Fruit fly (Drosophila melanogaster) whole organism, embryonic: ENCODE results near the gene mRpL30.
A peak's percentile ranks its signal among the peaks of the same experiment; 100 is the strongest.

ENCODE experiments used
- Atf6 ChIP-seq: fragments of 200-800 bp; sonication (Bioruptor generic); IDR thresholded peaks from 2 replicates; pipeline ENCODE4 v1.3.6; 2022; ENCODE audit warnings: missing biosample characterization, missing genetic modification characterization
- Awh ChIP-seq: fragments of 200-800 bp; sonication (Bioruptor generic); IDR thresholded peaks from 2 replicates; pipeline ENCODE4, ENCODE4 v1.3.6; 2022; ENCODE audit warnings: missing biosample characterization, missing genetic modification characterization
- CG10543 ChIP-seq: fragments of 200-800 bp; sonication (Bioruptor generic); optimal IDR thresholded peaks from 3 replicates; lab custom pipeline; 2017; ENCODE audit warnings: missing biosample characterization, mild to moderate bottlenecking, missing genetic modification characterization, moderate library complexity
- CG12942 ChIP-seq: fragments of 200-800 bp; sonication (Bioruptor generic); optimal IDR thresholded peaks from 3 replicates; lab custom pipeline; 2016; ENCODE audit warnings: missing biosample characterization, missing genetic modification characterization
- CG13424 ChIP-seq: fragments of 200-800 bp; sonication (Bioruptor generic); optimal IDR thresholded peaks from 2 replicates; lab custom pipeline; 2019; ENCODE audit warnings: missing biosample characterization, mild to moderate bottlenecking, missing genetic modification characterization, moderate library complexity
- CG13894 ChIP-seq: fragments of 200-800 bp; sonication (Bioruptor generic); optimal IDR thresholded peaks from 3 replicates; lab custom pipeline; 2018; ENCODE audit warnings: missing biosample characterization, mild to moderate bottlenecking, missing genetic modification characterization, moderate library complexity
- CG14014 ChIP-seq: fragments of 200-800 bp; sonication (Bioruptor generic); IDR thresholded peaks from 2 replicates; pipeline ENCODE4 v1.3.6; 2022; ENCODE audit warnings: missing biosample characterization, missing genetic modification characterization
- CG15514 ChIP-seq: fragments of 200-800 bp; sonication (Bioruptor generic); optimal IDR thresholded peaks from 3 replicates; lab custom pipeline; 2017; ENCODE audit warnings: missing biosample characterization, missing genetic modification characterization, mild to moderate bottlenecking, moderate library complexity, missing genetic modification reagents
- CG17612 ChIP-seq: fragments of 200-800 bp; sonication (Bioruptor generic); IDR thresholded peaks from 2 replicates; pipeline ENCODE4 v1.3.6; 2022; ENCODE audit warnings: missing biosample characterization, missing genetic modification characterization
- CG1832 ChIP-seq: fragments of 200-800 bp; sonication (Bioruptor generic); optimal IDR thresholded peaks from 2 replicates; lab custom pipeline; 2017; ENCODE audit warnings: missing biosample characterization, mild to moderate bottlenecking, missing genetic modification characterization, inconsistent platforms
- CG32772 ChIP-seq: fragments of 200-800 bp; sonication (Bioruptor generic); IDR thresholded peaks from 2 replicates; pipeline ENCODE4 v1.3.6; 2022; ENCODE audit warnings: missing biosample characterization, missing genetic modification characterization
- CG3995 ChIP-seq: fragments of 200-800 bp; sonication (Bioruptor generic); optimal IDR thresholded peaks from 3 replicates; lab custom pipeline; 2016; ENCODE audit warnings: missing biosample characterization, missing genetic modification characterization
- CG4282 ChIP-seq: fragments of 200-800 bp; sonication (Bioruptor generic); optimal IDR thresholded peaks from 2 replicates; lab custom pipeline; 2016; ENCODE audit warnings: missing biosample characterization, missing genetic modification characterization
- CG6175 ChIP-seq: fragments of 200-800 bp; sonication (Bioruptor generic); IDR thresholded peaks from 3 replicates; pipeline ENCODE4 v1.3.6; 2022; ENCODE audit warnings: missing biosample characterization, missing genetic modification characterization
- CG7987 ChIP-seq: fragments of 200-800 bp; sonication (Bioruptor generic); optimal IDR thresholded peaks from 2 replicates; lab custom pipeline; 2018; ENCODE audit warnings: missing biosample characterization, mild to moderate bottlenecking, missing genetic modification characterization, moderate library complexity
- Drgx ChIP-seq: fragments of 200-800 bp; sonication (Bioruptor generic); IDR thresholded peaks from 2 replicates; pipeline ENCODE4 v1.3.6; 2022; ENCODE audit warnings: missing biosample characterization, missing genetic modification characterization
- Fer1 ChIP-seq: fragments of 200-800 bp; sonication (Bioruptor generic); optimal IDR thresholded peaks from 2 replicates; lab custom pipeline; 2017; ENCODE audit warnings: missing biosample characterization, mild to moderate bottlenecking, missing genetic modification characterization
- HHEX ChIP-seq: fragments of 200-800 bp; sonication (Bioruptor generic); optimal IDR thresholded peaks from 3 replicates; lab custom pipeline; 2017; ENCODE audit warnings: missing biosample characterization, mild to moderate bottlenecking, missing genetic modification characterization, missing genetic modification reagents
- HLHmδ ChIP-seq: fragments of 200-800 bp; sonication (Bioruptor generic); optimal IDR thresholded peaks from 2 replicates; lab custom pipeline; 2018; ENCODE audit warnings: missing biosample characterization, mild to moderate bottlenecking, missing genetic modification characterization, moderate library complexity
- Hand ChIP-seq: fragments of 200-800 bp; sonication (Bioruptor generic); optimal IDR thresholded peaks from 2 replicates; lab custom pipeline; 2017; ENCODE audit warnings: mild to moderate bottlenecking, missing biosample characterization, missing genetic modification reagents, missing genetic modification characterization
- Hmx ChIP-seq: fragments of 200-800 bp; sonication (Bioruptor generic); optimal IDR thresholded peaks from 2 replicates; lab custom pipeline; 2016; ENCODE audit warnings: missing biosample characterization, missing genetic modification characterization
- Lhr ChIP-seq: fragments of 200-800 bp; sonication (Bioruptor generic); optimal IDR thresholded peaks from 3 replicates; lab custom pipeline; 2017; ENCODE audit warnings: mild to moderate bottlenecking, missing biosample characterization, missing genetic modification reagents, missing genetic modification characterization
- Med ChIP-seq: fragments of 200-800 bp; sonication (Bioruptor generic); peaks from one replicate; lab custom pipeline; 2016; ENCODE audit warnings: missing biosample characterization, missing genetic modification characterization, mild to moderate bottlenecking, inconsistent platforms, moderate library complexity
- NK7.1 ChIP-seq: fragments of 200-800 bp; sonication (Bioruptor generic); optimal IDR thresholded peaks from 3 replicates; lab custom pipeline; 2016; ENCODE audit warnings: missing biosample characterization, missing genetic modification characterization
- Nf-YB ChIP-seq: fragments of 200-800 bp; sonication (Bioruptor generic); optimal IDR thresholded peaks from 3 replicates; lab custom pipeline; 2019; ENCODE audit warnings: missing biosample characterization, mild to moderate bottlenecking, missing genetic modification characterization, moderate library complexity
- Rfx ChIP-seq: fragments of 200-800 bp; sonication (Bioruptor generic); IDR thresholded peaks from 2 replicates; pipeline ENCODE4 v1.3.6; 2022; ENCODE audit warnings: missing biosample characterization, missing genetic modification characterization
- Trl ChIP-seq, 3 experiments: fragments of >200 bp in 2 of 3; fragments of 200-800 bp in 1 of 3; sonication (Bioruptor generic) in 1 of 3; optimal IDR thresholded peaks; 2 replicates in 1 of 3; 3 replicates in 2 of 3; lab custom pipeline; 2016 to 2017; ENCODE audit warnings: missing biosample characterization in 1 of 3, missing genetic modification characterization in 1 of 3
- al ChIP-seq: fragments of 200-800 bp; sonication (Bioruptor generic); IDR thresholded peaks from 2 replicates; pipeline ENCODE4 v1.3.6; 2022; ENCODE audit warnings: missing biosample characterization, missing genetic modification characterization
- br ChIP-seq: fragments of >200 bp; optimal IDR thresholded peaks from 2 replicates; lab custom pipeline; 2017
- crc ChIP-seq: fragments of 200-800 bp; sonication (Bioruptor generic); optimal IDR thresholded peaks from 2 replicates; lab custom pipeline; 2016; ENCODE audit warnings: missing biosample characterization, missing genetic modification characterization
- crol ChIP-seq: fragments of 200-800 bp; sonication (Bioruptor generic); IDR thresholded peaks from 2 replicates; pipeline ENCODE4 v1.3.6; 2022; ENCODE audit warnings: missing biosample characterization, missing genetic modification characterization
- cwo ChIP-seq: fragments of 200-800 bp; sonication (Bioruptor generic); optimal IDR thresholded peaks from 3 replicates; lab custom pipeline; 2017; ENCODE audit warnings: missing biosample characterization, missing genetic modification characterization, mild to moderate bottlenecking, moderate library complexity, missing genetic modification reagents
- her ChIP-seq: fragments of 200-800 bp; sonication (Bioruptor generic); optimal IDR thresholded peaks from 2 replicates; lab custom pipeline; 2016; ENCODE audit warnings: missing biosample characterization, missing genetic modification characterization
- kay ChIP-seq: fragments of 200-800 bp; sonication (Bioruptor generic); optimal IDR thresholded peaks from 2 replicates; lab custom pipeline; 2016; ENCODE audit warnings: missing biosample characterization, missing genetic modification characterization
- mam ChIP-seq: fragments of 200-800 bp; sonication (Bioruptor generic); optimal IDR thresholded peaks from 3 replicates; lab custom pipeline; 2016; ENCODE audit warnings: missing biosample characterization, missing genetic modification characterization
- nom ChIP-seq: fragments of 200-800 bp; sonication (Bioruptor generic); optimal IDR thresholded peaks from 2 replicates; lab custom pipeline; 2017; ENCODE audit warnings: missing biosample characterization, missing genetic modification characterization, mild to moderate bottlenecking, moderate library complexity, missing genetic modification reagents
- oc ChIP-seq: fragments of 200-800 bp; sonication (Bioruptor generic); optimal IDR thresholded peaks from 2 replicates; lab custom pipeline; 2018; ENCODE audit warnings: missing biosample characterization, mild to moderate bottlenecking, missing genetic modification characterization, moderate library complexity
- p53 ChIP-seq: fragments of 200-800 bp; sonication (Bioruptor generic); optimal IDR thresholded peaks from 2 replicates; lab custom pipeline; 2016; ENCODE audit warnings: missing biosample characterization, missing genetic modification characterization
- prd ChIP-seq, 3 experiments: fragments of >200 bp in 2 of 3; fragments of 200-800 bp in 1 of 3; sonication (Bioruptor generic) in 1 of 3; optimal IDR thresholded peaks in 2 of 3; IDR thresholded peaks in 1 of 3; 2 replicates in 2 of 3; 3 replicates in 1 of 3; pipeline versions ENCODE4 v1.3.6 to Lab custom; 2017 to 2022; ENCODE audit warnings: missing biosample characterization in 1 of 3, missing genetic modification characterization in 1 of 3
- seq ChIP-seq: fragments of 200-800 bp; sonication (Bioruptor generic); IDR thresholded peaks from 2 replicates; pipeline ENCODE4 v1.3.6; 2022; ENCODE audit warnings: missing biosample characterization, missing genetic modification characterization
- sqz ChIP-seq: fragments of 200-800 bp; sonication (Bioruptor generic); optimal IDR thresholded peaks from 3 replicates; lab custom pipeline; 2018; ENCODE audit warnings: missing biosample characterization, mild to moderate bottlenecking, missing genetic modification characterization
- vvl ChIP-seq: fragments of 200-800 bp; sonication (Bioruptor generic); IDR thresholded peaks from 2 replicates; pipeline ENCODE4 v1.3.6; 2022; ENCODE audit warnings: missing biosample characterization, missing genetic modification characterization
- zf30C ChIP-seq: fragments of 200-800 bp; sonication (Bioruptor generic); optimal IDR thresholded peaks from 3 replicates; lab custom pipeline; 2018; ENCODE audit warnings: missing biosample characterization, mild to moderate bottlenecking, missing genetic modification characterization
- zfh2 ChIP-seq: fragments of 200-800 bp; sonication (Bioruptor generic); optimal IDR thresholded peaks from 2 replicates; lab custom pipeline; 2016; ENCODE audit warnings: missing biosample characterization, missing genetic modification characterization

mRpL30 gene

dm6 chrX:4671194-4671626 lies 23.5 kb downstream of the mRpL30 start (continued):
- TF ChIP-seq CG1832 (GFP tag; lab: Kevin White, UChicago) (no peak), CG3995 (peak; percentile 87), Drgx (GFP tag; lab: Robert Waterston, UW) (no peak), CG7987 (no peak), prd (optimal IDR thresholded peaks at IDR 0.05; lab: Kevin White, UChicago) (no peak), prd (GFP tag; IDR thresholded peaks at IDR 0.05; lab: Robert Waterston, UW) (no peak), CG13894 (tag; lab: Kevin White, UChicago) (peak; percentile 34), nom (GFP tag; lab: Kevin White, UChicago) (peak; percentile 61), mam (GFP tag; lab: Kevin White, UChicago) (no peak), Trl (optimal IDR thresholded peaks at IDR 0.05; lab: Kevin White, UChicago) (no peak), Trl (GFP tag; optimal IDR thresholded peaks at IDR 0.05; lab: Kevin White, UChicago) (no peak), Nf-YB (GFP tag; lab: Kevin White, UChicago) (peak; percentile 60), CG4282 (GFP tag; lab: Kevin White, UChicago) (no peak), sqz (GFP tag; lab: Kevin White, UChicago) (peak; percentile 75), Atf6 (GFP tag; lab: Robert Waterston, UW) (no peak), CG13424 (tag; lab: Kevin White, UChicago) (no peak), CG6175 (GFP tag; lab: Robert Waterston, UW) (0 out of 3 replicates have a peak, but pooled peaks have one; percentile 17), CG12942 (GFP tag; lab: Kevin White, UChicago) (no peak), HHEX (no peak), vvl (GFP tag; lab: Robert Waterston, UW) (peak; percentile 79), her (GFP tag; lab: Kevin White, UChicago) (no peak), cwo (peak; percentile 26), zf30C (GFP tag; lab: Kevin White, UChicago) (no peak), Lhr (GFP tag; lab: Kevin White, UChicago) (no peak), zfh2 (GFP tag; lab: Kevin White, UChicago) (no peak), oc (tag; lab: Kevin White, UChicago) (peak; percentile 14), kay (GFP tag; lab: Kevin White, UChicago) (no peak), CG32772 (no peak), Hand (no peak), CG14014 (GFP tag; lab: Robert Waterston, UW) (no peak), NK7.1 (GFP tag; lab: Kevin White, UChicago) (no peak), Hmx (no peak), CG10543 (GFP tag; lab: Kevin White, UChicago) (no peak), crc (GFP tag; lab: Kevin White, UChicago) (no peak), CG17612 (GFP tag; lab: Robert Waterston, UW) (no peak), br (lab: Kevin White, UChicago) (no peak), seq (GFP tag; lab: Robert Waterston, UW) (no peak), Rfx (GFP tag; lab: Robert Waterston, UW) (no peak), Fer1 (GFP tag; lab: Kevin White, UChicago) (no peak), p53 (GFP tag; lab: Kevin White, UChicago) (no peak), Awh (peak; percentile 65), HLHmδ (GFP tag; lab: Kevin White, UChicago) (no peak), al (no peak)
- TF ChIP-seq, all 482 proteins: peak for 16

dm6 chrX:4675054-4675453 lies 27.4 kb downstream of the mRpL30 start:
- TF ChIP-seq CG15514 (no peak), crol (GFP tag; lab: Robert Waterston, UW) (0 out of 2 replicates have a peak, but pooled peaks have one; percentile 7), CG17612 (GFP tag; lab: Robert Waterston, UW) (no peak), Med (GFP tag; lab: Kevin White, UChicago) (peak; percentile 15)
- TF ChIP-seq, all 482 proteins: peak for 2
